Fruit fly (Drosophila melanogaster) whole organism: ENCODE measurements around the gene Sgs5bis.

Experiments
- Dll ChIP-seq: fragments of >200 bp; optimal IDR thresholded peaks from 2 replicates; lab custom pipeline; 2017
- EcR ChIP-seq, 2 experiments: fragments of >200 bp; optimal IDR thresholded peaks; 2 replicates each; lab custom pipeline; 2017; ENCODE audit warnings: missing biosample characterization in 2 of 2, missing genetic modification characterization in 2 of 2, missing genetic modification reagents in 2 of 2
- pan ChIP-seq: fragments of >200 bp; optimal IDR thresholded peaks from 2 replicates; lab custom pipeline; 2017
- psq ChIP-seq: fragments of >200 bp; optimal IDR thresholded peaks from 2 replicates; lab custom pipeline; 2017

- TF ChIP-seq EcR (GFP tag; optimal IDR thresholded peaks at IDR 0.05; lab: Kevin White, UChicago) (no peak), Dll (no peak), pan (lab: Kevin White, UChicago) (no peak), psq (lab: Kevin White, UChicago) (no peak)
These were observed 2.4 kb upstream of the Sgs5bis start for dm6 chr3R:17591831-17592230.
